Fruit fly (Drosophila melanogaster) S2 (cell line): ENCODE results near the gene CG13921.

Source experiments
- CG8478 ChIP-seq: fragments of >200 bp; optimal IDR thresholded peaks from 2 replicates; lab custom pipeline; 2018
- CTCF ChIP-seq, 2 experiments: fragments of >200 bp; optimal IDR thresholded peaks; 2 replicates each; lab custom pipeline; 2018

Gene CG13921

DNA sequence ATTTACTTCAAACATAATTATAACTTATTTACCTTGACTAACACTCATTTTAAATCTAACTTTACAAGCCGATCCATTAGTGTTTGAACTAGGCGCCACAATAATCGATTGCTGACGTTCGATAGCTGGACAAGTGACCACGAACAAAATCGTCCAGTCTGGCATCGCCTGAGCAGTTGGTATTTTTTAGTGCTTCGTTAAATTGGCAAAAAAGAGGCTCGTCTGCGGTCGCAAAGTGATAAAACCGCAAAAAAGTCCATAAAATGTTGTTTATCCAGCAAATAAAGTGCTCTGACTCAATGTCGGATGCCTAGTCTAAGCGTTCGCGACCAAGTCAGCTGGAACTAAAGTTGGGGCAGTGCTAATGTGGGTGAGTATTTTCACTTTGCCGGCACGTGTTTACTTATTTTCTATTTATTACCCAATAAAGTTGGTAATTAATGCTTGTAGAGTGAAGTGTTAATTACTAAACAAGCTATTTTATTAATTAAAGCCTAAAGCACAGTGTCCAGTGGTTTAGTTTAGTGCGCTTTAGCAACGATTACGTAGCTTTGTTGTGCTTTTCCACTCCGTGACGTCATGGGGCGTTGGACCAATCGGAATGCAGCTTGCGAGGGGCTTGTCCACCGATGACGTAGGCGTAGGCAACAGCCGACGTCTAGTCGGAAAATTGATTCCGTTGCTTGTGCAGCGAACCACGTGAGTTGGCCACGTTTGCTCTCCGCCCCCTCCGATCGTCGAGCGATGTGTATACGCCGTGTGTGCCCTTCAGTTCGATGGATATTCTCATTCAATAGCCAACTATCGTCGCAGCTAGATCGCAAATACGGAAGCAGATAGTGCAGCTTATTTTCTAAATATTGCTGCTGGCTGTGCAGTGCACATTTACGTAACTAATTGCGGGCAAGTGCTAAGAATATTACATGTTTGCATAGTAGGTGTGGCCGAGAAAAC lies 8.1 kb upstream of the CG13921 start, which contains the start of gene Gk2:
Gene Gk2 (plus strand): TSS at position 33 of the 954 bp plus-strand sequence.
- peak in 1 of 2 experiments; percentile 20 for TF ChIP-seq CTCF (optimal IDR thresholded peaks at IDR 0.05; lab: Kevin White, UChicago)
- TF ChIP-seq CG8478 (lab: Kevin White, UChicago), result no peak

DNA sequence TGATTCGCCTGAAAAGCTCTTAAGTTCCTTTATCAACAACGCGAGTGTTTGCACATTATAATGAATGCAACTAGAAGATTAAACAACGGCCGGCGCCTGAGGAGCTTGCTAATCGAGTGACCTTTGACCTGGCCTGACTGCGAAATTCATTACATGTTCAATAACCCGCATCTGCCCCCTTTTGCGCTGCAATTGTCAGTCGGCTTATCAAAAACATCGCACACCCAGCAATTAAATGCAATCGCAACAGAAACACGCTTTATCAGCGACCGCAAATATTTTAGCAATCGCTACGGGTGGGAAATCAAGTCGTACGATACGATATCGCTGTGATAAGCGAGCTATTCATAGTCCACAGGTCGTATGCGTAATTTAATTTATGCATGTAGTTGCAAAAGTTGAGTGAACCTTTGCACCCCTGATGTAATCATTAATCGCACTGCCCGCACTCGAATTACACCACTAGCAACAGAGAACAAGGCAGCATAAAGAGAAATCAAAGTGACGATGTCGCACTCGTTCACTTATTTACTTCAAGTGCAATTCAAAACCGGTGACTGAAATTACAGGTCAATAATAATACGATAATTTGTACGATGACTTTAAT lies 7.1 kb upstream of the CG13921 start:
- no peak for TF ChIP-seq CTCF (optimal IDR thresholded peaks at IDR 0.05; lab: Kevin White, UChicago)
- no peak for TF ChIP-seq CG8478 (lab: Kevin White, UChicago)

DNA sequence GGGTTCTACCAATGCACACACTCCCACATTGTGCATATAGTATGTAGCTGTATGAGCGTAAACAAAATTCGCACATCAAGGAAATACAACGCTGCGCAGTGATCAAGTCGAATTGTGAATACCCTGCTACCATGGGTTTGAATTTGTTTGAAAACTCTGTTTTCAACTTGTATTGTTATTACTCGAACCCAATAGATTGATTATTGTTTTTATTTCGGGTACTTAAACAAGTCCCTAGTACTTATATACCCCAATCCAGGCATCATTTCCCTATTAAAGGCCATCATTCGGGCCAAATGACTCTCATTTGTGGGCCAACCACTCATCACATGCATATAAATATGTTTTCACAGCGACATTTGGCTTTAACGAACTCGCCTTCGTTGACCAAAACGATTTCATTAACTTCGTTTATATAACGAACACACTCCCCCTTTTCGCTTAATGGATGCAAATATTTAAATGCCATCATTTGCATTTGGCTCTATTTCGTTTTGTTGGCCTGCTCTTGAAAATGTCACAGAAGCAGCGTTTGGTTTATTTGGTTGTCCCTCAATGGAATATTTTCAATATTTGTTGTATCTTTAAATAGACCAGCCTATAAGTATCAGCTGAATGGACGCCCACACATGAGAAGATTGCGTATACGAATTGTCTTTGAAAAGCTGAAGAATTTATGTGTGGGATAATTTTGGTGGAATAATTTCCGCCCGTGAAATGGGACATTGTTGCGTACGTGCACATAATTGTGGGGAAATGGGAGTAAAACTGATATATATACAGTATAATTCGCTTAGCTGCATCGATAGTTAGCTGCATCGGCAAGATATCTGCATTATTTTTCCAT lies 6.4 kb upstream of the CG13921 start:
- TF ChIP-seq CG8478 (lab: Kevin White, UChicago), result no peak
- no peak for TF ChIP-seq CTCF (optimal IDR thresholded peaks at IDR 0.05; lab: Kevin White, UChicago)

DNA sequence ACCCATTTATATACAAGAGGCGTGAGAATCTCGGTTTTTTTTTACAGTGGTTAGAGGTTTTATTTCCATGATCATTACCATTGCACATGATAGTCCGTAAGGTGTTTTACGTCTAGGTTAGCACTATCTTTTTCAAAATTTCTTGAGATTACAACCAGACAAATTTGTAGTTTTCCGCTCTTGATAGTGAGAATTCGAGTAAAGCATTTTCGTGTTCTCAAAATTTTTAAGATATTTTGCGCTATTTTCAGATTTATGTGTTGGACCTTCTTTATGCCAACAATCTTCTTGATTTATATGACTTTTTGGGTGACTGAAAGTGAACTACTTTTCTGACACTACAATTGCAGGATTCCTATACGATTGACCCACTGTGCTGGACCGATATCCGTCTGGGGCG lies 5.6 kb upstream of the CG13921 start:
- TF ChIP-seq CTCF (optimal IDR thresholded peaks at IDR 0.05; lab: Kevin White, UChicago), result no peak
- no peak for TF ChIP-seq CG8478 (lab: Kevin White, UChicago)

DNA sequence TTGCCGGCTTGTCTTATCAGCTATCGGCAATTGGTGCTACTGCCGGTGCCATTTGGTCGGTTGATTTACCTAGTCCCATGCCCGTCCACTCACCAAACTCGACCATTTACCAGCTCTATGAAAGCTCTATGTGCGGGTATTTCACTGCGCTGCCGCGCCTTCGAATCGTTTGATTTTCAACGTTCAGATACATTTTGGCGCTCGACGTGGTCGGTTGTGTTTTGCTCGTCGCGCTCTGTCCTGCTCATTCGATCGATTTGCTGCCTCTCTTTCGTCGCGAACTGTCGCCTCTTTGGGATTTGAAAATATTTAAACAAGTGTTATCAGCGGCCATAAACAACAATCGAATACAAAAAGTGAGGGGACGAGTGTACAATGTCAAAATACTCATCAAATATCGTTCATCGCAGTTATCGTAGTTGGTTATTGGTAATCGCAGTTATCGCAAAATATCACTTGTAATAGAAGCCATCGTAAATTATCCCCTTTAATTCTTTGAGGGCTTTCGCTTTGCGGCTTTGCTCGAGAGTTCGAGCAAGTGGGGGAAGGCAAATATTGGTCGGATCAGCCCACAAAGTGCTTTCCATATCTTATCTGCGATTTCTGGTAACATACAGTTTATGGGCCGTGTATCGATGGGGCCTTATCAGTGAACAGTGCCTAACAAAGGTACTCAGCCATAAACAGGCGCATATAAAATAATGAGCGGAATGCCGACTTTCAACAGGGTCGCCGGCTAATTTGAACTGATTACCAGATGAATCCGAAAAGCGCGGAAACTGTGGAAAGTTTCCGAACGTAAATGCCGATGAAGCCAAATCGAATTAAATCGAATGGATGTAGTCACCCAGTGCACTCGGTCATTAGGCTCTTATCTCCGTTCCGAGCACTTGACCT lies 4.8 kb upstream of the CG13921 start:
- TF ChIP-seq CG8478 (lab: Kevin White, UChicago) (no peak), CTCF (optimal IDR thresholded peaks at IDR 0.05; lab: Kevin White, UChicago) (no peak)

dm6 chr3L:1742552-1743097 lies 4.1 kb upstream of the CG13921 start:
- TF ChIP-seq CTCF (optimal IDR thresholded peaks at IDR 0.05; lab: Kevin White, UChicago), result no peak
- no peak for TF ChIP-seq CG8478 (lab: Kevin White, UChicago)

DNA sequence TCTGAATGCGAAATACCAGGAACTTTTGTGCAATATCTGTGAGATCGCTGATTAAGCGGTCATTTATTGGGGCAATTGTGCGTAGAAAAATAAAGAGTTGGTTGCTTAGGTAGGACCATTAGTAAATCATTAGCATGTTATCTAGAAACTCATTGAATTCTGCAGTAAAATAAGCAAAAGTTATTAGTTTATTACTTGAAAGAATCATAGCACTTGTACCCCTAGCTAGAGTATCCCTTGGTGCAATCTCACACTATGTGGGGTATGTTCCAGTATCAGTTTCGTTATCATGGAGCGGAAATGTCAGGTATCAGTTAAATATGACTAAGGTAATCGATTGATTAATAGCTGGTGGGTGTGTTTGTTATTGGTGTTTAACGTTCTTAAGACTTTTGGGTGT lies 1.3 kb upstream of the CG13921 start:
- TF ChIP-seq CG8478 (lab: Kevin White, UChicago) (no peak), CTCF (optimal IDR thresholded peaks at IDR 0.05; lab: Kevin White, UChicago) (no peak)

DNA sequence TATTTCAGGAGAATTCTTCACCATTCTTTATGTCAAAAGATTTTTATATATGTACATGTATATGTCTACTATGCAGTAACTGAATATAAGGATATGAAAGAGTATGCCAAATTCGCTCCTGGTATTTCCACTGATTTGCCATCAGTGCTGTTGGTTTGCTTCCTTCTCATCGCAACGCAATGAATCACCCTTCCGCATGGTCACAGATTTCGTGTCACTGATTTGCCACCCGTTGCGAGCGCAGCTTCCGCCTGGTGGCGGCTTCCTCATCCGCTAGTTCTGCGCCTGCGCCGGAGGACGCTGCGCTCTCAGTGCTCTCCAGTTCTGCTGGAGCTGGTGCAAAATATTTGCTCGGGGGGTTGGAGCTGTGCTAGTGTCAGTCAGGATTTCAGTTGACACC lies 1.5 kb downstream of the CG13921 start:
- no peak for TF ChIP-seq CG8478 (lab: Kevin White, UChicago)
- no peak for TF ChIP-seq CTCF (optimal IDR thresholded peaks at IDR 0.05; lab: Kevin White, UChicago)

DNA sequence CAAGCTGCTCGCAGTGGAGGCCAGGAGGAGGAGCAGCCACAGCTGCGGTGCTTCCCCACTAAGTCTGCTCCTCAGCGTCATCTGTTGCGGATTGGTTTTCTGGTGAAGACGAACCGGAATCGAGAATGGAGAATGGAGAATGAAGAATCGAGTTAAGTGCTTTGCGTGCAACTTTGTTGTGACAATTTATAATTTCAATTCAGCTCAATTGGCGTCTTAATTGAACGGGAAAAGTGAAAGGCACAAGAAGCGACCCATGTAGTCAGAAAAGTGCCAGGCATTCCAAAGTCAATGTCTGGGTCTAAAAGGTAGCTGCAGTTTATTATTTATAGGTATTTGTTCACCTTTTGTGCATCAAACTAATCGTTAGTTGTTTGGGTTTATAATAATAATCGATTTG lies 7.6 kb downstream of the CG13921 start:
- no peak for TF ChIP-seq CTCF (optimal IDR thresholded peaks at IDR 0.05; lab: Kevin White, UChicago)
- no peak for TF ChIP-seq CG8478 (lab: Kevin White, UChicago)

DNA sequence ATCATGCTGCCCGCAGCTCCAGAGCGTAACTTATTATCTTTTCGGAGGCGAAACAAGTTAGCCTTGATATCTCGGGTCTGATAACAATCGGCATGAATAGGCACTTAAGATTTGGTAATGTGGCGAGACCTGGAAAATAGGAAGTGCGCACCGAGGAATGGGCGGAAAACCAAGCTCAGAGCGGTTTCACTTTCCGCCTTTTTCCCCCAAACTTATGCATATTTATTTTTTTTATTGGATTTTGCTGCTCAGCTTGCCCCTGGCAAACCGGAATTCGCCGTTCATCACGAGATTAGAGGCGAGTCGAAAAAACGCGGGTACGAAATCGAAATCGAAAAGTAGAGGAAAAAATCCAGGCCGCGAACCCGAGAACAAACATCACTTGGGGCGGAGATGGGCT lies 8.2 kb downstream of the CG13921 start:
- TF ChIP-seq CG8478 (lab: Kevin White, UChicago) (no peak), CTCF (optimal IDR thresholded peaks at IDR 0.05; lab: Kevin White, UChicago) (no peak)

dm6 chr3L:1755458-1755984 lies 8.8 kb downstream of the CG13921 start, which contains the start of gene Cht2:
Cht2 (minus strand) TSS chr3L:1755934.
- TF ChIP-seq CTCF (optimal IDR thresholded peaks at IDR 0.05; lab: Kevin White, UChicago), result no peak
- TF ChIP-seq CG8478 (lab: Kevin White, UChicago), result no peak

- TF ChIP-seq CTCF (optimal IDR thresholded peaks at IDR 0.05; lab: Kevin White, UChicago) (no peak), CG8478 (lab: Kevin White, UChicago) (no peak)
Observed at dm6 chr3L:1756143-1756542, 9.4 kb downstream of the CG13921 start, which contains the start of gene CG8001. CG8001 (plus strand) TSS chr3L:1756159.

dm6 chr3L:1771658-1772057 lies 25.0 kb downstream of the CG13921 start, which contains the start of gene Dhc62B:
Dhc62B (minus strand) TSS chr3L:1771758.
- no peak for TF ChIP-seq CTCF (optimal IDR thresholded peaks at IDR 0.05; lab: Kevin White, UChicago)
- no peak for TF ChIP-seq CG8478 (lab: Kevin White, UChicago)
